Fruit fly (Drosophila melanogaster) Kc167 (cell line): ENCODE measurements around the gene CG32176.

Experiments used
- Myc ChIP-seq: fragments of >200 bp; optimal IDR thresholded peaks from 2 replicates; lab custom pipeline; 2017; ENCODE audit warnings: missing external identifiers
- Sin3A ChIP-seq: fragments of >200 bp; optimal IDR thresholded peaks from 2 replicates; lab custom pipeline; 2018; ENCODE audit warnings: missing external identifiers
- h ChIP-seq: fragments of >200 bp; optimal IDR thresholded peaks from 3 replicates; lab custom pipeline; 2018; ENCODE audit warnings: missing external identifiers
- insv ChIP-seq: fragments of >200 bp; optimal IDR thresholded peaks from 3 replicates; lab custom pipeline; 2018; ENCODE audit warnings: missing external identifiers
- psq ChIP-seq: fragments of >200 bp; optimal IDR thresholded peaks from 2 replicates; lab custom pipeline; 2017; ENCODE audit warnings: missing external identifiers
- ttk ChIP-seq: sonication (Bioruptor generic); optimal IDR thresholded peaks from 2 replicates; lab custom pipeline; 2017; ENCODE audit warnings: missing external identifiers

The CG32176 gene

DNA sequence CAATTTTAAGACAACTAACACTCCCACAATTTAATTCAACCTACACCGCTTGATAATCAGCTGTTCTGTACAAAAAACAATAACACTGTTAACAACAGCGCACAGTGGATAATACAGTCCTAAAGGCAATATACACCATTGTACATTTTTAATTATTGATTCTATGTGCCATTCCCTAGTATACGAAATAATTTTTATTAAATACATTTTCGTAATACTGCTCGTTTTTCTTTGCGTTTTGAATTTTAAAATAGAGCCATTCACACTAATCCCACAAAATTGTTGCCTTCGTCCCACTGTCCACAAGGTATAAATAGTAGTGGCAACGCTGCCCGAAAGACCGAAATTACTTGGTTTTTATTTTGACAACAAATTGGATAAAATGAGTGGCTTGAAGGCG is at the start of gene CG32176, which contains the start of gene Coq4:
TSS of gene CG32176 (plus strand) at position 314 of the 400 bp plus-strand sequence.
TSS of gene Coq4 (minus strand) at position 67 of the 400 bp plus-strand sequence.
- TF ChIP-seq Myc (lab: Kevin White, UChicago) (no peak), ttk (lab: Kevin White, UChicago) (no peak), insv (no peak), h (lab: Kevin White, UChicago) (no peak), psq (lab: Kevin White, UChicago) (no peak), Sin3A (lab: Kevin White, UChicago) (no peak)

DNA sequence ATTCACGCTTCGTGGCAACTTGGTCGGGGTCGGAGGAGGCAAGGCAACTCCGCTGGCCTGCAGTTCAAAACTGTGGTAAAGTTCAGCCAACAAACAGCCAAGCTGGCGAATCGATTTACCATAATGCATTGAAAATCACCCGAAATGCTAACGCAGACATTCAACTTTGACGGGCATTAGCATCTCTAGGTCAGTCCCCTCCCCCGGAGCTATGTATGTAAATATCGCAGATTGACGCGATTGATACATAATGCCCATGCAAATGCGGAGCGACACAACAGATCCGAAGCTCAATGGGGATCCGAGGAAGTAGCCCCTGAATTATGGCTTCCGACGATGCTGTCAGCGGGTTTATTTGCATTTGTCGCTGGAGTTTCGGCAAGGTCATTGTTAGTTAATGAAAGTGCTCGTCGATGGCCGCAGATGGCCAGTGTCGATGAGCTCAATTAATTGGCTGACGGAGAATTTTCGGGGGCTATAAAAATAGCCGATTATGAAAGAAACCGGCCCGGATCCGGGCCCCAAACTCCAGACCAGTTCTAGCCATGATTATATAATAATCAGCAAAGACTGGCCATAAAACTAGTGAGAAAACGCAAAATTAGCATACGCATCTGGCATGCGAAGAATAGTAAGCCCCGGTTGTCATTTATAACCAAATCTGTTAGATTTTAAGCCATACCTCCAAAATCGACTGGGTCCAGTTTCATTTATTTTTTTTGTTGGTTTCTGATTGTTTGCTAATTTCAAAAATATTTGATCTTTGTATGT is 46.9 kb upstream of the CG32176 start:
- TF ChIP-seq Myc (lab: Kevin White, UChicago) (no peak), h (lab: Kevin White, UChicago) (no peak)

DNA sequence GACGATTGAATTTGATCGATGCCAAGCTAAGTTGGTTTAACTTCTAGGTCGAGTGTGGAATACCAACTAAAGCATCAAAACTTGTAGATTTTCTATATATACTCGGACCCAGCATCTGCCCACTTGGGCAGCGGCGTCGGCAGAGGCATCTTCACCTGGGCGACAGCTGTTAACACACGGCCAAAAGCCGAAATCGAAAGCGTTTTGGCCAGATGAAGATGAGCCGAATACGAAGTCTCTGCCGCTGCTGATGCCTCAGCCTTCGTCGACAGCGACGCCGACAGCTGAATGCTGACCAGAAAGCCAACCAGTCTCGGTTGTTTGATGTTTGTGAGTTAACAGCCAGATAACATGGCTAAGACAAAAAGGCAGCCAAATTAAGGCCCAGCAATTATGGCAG is 44.8 kb upstream of the CG32176 start, which contains the start of gene CG13731:
TSS of gene CG13731 (minus strand) at position 62 of the 400 bp plus-strand sequence.
- TF ChIP-seq psq (lab: Kevin White, UChicago) = no peak
- TF ChIP-seq insv = no peak
- TF ChIP-seq ttk (lab: Kevin White, UChicago) = no peak
- TF ChIP-seq Sin3A (lab: Kevin White, UChicago) = no peak
- no peak for TF ChIP-seq h (lab: Kevin White, UChicago)
- no peak for TF ChIP-seq Myc (lab: Kevin White, UChicago)

DNA sequence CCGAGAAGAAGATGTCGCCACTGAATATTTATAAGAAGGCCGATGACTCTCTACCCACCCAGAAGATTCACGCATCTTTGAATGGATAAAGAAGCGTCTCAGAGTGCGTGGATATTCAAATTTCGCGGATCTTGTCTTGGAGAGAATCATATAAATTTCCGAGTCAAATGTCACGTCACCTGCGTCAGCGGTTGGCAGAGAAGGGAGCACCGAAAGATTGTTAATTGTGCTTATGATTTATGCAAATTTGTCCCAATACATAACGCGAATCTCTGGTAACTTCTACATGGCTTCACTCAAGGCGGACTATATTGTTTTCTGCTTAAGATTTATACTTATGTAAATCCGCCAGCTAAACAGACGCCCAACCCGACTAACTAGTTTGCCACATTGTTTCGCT is 42.5 kb upstream of the CG32176 start:
- TF ChIP-seq Sin3A (lab: Kevin White, UChicago) = no peak
- no peak for TF ChIP-seq psq (lab: Kevin White, UChicago)
- no peak for TF ChIP-seq Myc (lab: Kevin White, UChicago)
- TF ChIP-seq ttk (lab: Kevin White, UChicago) = no peak

DNA sequence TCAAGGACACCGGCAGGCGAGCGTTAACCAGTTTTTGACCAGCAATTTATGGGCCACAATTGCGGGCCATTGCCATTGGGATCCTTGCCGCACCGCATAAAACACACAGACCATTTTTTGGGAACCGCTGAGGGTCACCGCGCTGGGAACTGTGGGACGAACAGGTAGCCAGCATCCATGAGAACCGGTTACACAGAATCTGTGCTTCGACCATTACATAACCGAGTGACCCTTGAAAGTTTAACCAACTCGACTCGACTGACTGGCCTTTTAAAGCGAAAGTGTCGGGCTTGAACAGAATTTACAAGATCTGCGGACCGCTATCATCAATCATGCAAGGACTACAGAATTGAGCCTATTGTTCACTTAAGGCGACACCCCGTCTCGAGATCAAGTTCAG is 41.3 kb upstream of the CG32176 start:
- TF ChIP-seq h (lab: Kevin White, UChicago) = no peak
- TF ChIP-seq ttk (lab: Kevin White, UChicago) = no peak
- TF ChIP-seq Myc (lab: Kevin White, UChicago) = no peak
- TF ChIP-seq psq (lab: Kevin White, UChicago) = no peak
- no peak for TF ChIP-seq insv

DNA sequence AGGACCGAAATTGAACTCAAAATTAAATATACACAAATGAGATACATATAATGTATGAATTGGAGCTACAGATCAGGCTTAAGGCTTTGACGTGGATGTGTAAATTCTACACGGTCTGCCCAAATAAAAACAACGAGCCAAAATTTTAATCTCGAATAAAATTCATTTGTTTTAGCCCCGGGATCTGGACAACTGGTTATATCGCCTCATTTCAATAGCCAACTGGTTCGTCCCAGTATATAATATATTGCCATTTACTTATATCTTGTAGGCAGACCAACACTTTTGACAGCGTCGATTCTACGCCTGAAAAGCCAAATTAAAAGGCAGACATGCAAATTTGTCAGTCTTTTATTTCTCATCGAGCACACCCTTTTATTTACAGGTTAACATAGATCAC is 40.6 kb upstream of the CG32176 start:
- TF ChIP-seq h (lab: Kevin White, UChicago) = no peak
- TF ChIP-seq psq (lab: Kevin White, UChicago) = no peak

DNA sequence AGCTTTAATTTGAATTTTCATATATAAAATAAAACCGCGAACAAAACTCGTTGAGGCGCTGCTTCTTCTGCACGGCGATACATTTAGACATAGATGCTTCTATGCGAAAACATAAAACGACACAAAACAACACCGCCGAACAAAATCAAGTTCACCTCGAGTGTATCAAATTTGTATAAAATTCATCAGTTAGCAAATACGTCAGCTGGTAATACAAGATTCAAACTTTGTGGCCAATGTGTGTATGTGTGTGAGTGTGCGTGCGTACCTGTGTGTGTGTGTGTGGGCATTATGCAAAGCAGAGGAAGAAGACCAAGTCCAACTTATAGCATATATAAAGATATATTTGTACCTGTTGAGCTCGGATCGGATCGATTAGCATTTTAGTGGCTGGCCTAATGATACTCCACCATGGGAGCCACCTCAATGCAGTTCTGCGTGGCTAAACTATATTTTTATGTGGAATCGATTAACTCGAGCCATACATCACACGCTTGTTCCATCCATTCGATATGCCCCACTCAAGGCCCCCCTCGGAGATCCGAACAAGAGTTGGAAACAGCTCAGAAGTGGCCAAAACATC is 39.1 kb upstream of the CG32176 start:
- TF ChIP-seq psq (lab: Kevin White, UChicago) = no peak
- TF ChIP-seq Sin3A (lab: Kevin White, UChicago) = no peak
- TF ChIP-seq Myc (lab: Kevin White, UChicago) = no peak
- TF ChIP-seq h (lab: Kevin White, UChicago) = no peak
- no peak for TF ChIP-seq ttk (lab: Kevin White, UChicago)
- no peak for TF ChIP-seq insv

DNA sequence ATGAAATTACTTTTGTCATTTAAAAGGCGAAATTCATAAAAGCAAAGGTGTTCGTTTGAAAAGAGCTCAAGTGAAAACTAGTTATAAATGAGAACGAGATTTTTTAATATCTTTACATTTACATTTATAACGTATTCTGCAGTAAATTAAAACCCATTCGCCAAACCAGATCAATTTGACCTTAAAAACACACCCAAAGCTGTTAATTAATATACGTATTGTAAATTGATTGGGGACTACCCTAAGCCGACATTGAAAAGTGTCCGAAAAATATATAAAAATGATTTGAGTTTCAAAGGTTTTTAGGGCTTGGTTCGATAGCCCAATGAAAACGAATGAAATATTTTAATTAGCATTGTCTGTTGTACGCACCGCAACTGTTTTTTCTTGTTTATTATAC is 34.7 kb upstream of the CG32176 start:
- no peak for TF ChIP-seq insv
- no peak for TF ChIP-seq Sin3A (lab: Kevin White, UChicago)
- TF ChIP-seq ttk (lab: Kevin White, UChicago) = no peak
- TF ChIP-seq h (lab: Kevin White, UChicago) = no peak
- TF ChIP-seq Myc (lab: Kevin White, UChicago) = no peak
- TF ChIP-seq psq (lab: Kevin White, UChicago) = no peak

DNA sequence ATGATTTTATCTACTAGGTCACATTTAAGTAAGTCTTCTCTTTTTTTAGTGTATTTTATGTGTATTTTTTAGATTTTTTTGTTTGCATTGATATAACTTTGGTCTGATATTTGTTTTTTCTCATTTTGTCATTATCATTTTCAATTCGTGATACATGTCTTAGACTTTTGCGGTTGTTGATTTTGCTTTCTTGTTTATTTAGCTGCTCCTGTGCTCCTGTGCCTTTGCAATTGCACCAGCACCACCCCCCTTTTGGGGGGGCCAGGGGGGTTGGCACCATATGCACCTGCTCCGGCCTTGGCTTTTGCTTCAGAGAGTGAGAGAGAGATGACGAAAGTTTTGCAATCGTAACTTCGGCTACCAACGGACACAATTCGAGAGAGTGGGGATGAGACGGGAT is 32.8 kb upstream of the CG32176 start:
- no peak for TF ChIP-seq h (lab: Kevin White, UChicago)
- no peak for TF ChIP-seq insv
- TF ChIP-seq ttk (lab: Kevin White, UChicago) = no peak
- TF ChIP-seq Sin3A (lab: Kevin White, UChicago) = no peak
- TF ChIP-seq Myc (lab: Kevin White, UChicago) = no peak
- TF ChIP-seq psq (lab: Kevin White, UChicago) = no peak

DNA sequence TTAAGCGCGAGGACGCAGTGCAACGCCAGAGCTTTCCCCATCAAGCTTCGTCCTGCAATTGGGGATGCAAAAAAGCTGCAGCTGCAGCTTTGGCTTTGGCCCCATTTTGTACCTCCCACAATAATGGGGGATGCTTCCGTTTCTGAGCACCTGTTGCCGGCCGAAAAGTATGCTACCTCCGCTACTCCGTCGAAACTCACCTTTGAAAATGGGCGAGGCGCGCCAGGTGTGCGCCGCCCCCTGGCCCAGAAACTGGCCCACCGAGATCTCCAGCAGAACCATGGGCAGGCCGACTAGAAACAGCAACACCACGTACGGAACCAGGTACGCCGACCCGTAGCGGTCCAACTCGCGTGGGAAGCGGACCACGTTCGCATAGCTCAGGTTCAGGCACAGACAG is 32.3 kb upstream of the CG32176 start:
- TF ChIP-seq Myc (lab: Kevin White, UChicago) (no peak), h (lab: Kevin White, UChicago) (no peak), insv (no peak), ttk (lab: Kevin White, UChicago) (no peak), Sin3A (lab: Kevin White, UChicago) (no peak), psq (lab: Kevin White, UChicago) (no peak)

DNA sequence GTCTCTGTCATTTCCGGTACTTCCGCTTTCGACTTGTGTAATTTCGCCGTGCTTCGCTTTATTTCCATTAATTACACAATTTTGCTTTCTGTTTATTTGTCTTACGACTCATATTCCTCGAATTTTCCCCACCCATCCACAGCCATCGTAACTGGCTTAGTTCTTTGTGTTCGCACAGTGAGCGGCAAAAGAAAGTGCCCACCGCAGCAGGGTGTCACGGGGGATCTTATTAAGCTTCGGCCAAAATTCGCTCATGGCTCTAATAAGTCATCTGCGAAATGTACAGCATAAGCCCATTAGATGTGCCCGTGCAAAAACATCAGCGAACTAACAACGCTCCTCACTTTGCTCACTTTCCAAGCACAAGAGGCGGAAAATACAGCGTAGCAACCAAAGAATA is 31.3 kb upstream of the CG32176 start:
- TF ChIP-seq insv = no peak
- TF ChIP-seq psq (lab: Kevin White, UChicago) = no peak
- TF ChIP-seq Sin3A (lab: Kevin White, UChicago) = no peak
- TF ChIP-seq h (lab: Kevin White, UChicago) = no peak
- TF ChIP-seq ttk (lab: Kevin White, UChicago) = no peak
- TF ChIP-seq Myc (lab: Kevin White, UChicago) = no peak

DNA sequence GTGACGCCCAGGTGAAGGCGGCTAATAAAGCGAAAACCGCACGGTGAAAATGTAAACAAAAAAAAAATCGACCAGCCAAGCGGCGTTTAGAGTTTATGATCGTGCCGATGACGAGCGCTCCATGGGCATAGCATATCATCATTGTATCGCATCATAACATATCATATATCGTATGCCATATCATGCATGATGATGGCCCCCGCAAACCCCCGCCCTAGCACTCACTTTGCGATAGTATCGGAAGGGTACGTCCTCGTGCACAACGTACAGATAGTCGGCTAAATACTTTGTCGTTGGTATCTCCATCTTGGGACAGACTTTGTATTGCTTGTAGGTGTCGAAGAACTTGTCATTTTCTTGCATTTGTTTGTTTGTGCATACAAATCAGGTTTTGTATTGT is 30.4 kb upstream of the CG32176 start:
- TF ChIP-seq Sin3A (lab: Kevin White, UChicago) = no peak
- TF ChIP-seq ttk (lab: Kevin White, UChicago) = no peak
- TF ChIP-seq Myc (lab: Kevin White, UChicago) = no peak
- TF ChIP-seq psq (lab: Kevin White, UChicago) = no peak
- TF ChIP-seq insv = no peak
- TF ChIP-seq h (lab: Kevin White, UChicago) = no peak
